Fruit fly (Drosophila melanogaster): ENCODE measurements around the gene ND-51.

ND-51 gene

dm6 chr2L:6088371-6089365, 26.1 kb upstream of the ND-51 start (continued):
- TF ChIP-seq hkb (optimal IDR thresholded peaks at IDR 0.05) (no peak), hkb (GFP tag; IDR thresholded peaks at IDR 0.05) (0 out of 2 replicates have a peak, but pooled peaks have one; percentile 11), MTF-1 (GFP tag; optimal IDR thresholded peaks at IDR 0.05; ENCODE audit: borderline replicate concordance) (peak; percentile 58), CG32767 (GFP tag; IDR thresholded peaks at IDR 0.05) (peak; percentile 88), fd3F (GFP tag; optimal IDR thresholded peaks at IDR 0.05) (peak; percentile 3), CG31441 (GFP tag; IDR thresholded peaks at IDR 0.05) (0 out of 2 replicates have a peak, but pooled peaks have one; percentile 13), run (tag; optimal IDR thresholded peaks at IDR 0.05) (peak; percentile 71), chif (GFP tag; optimal IDR thresholded peaks at IDR 0.05) (peak in 1 of 2 experiments; percentile 10), bigmax (GFP tag; optimal IDR thresholded peaks at IDR 0.05) (no peak), Adf1 (GFP tag; IDR thresholded peaks at IDR 0.05) (peak; percentile 99), CG1832 (GFP tag; optimal IDR thresholded peaks at IDR 0.05) (no peak), lov (optimal IDR thresholded peaks at IDR 0.05) (no peak), lov (GFP tag; IDR thresholded peaks at IDR 0.05) (peak; percentile 74; the same call in 1 of the 3 replicates), tna (GFP tag; IDR thresholded peaks at IDR 0.05; ENCODE audit: partially characterized antibody) (peak; percentile 59; the same call in 1 of the 2 replicates), ara (GFP tag; IDR thresholded peaks at IDR 0.05) (peak; percentile 57), Bteb2 (GFP tag; optimal IDR thresholded peaks at IDR 0.05) (peak; percentile 19), nom (GFP tag; optimal IDR thresholded peaks at IDR 0.05) (no peak), NfI (GFP tag; optimal IDR thresholded peaks at IDR 0.05) (peak; percentile 46), CG34224 (GFP tag; IDR thresholded peaks at IDR 0.05; ENCODE audit: partially characterized antibody) (peak; percentile 64; the same call in 2 of the 3 replicates), CG3281 (GFP tag; optimal IDR thresholded peaks at IDR 0.05) (peak; percentile 53), CG2712 (tag; optimal IDR thresholded peaks at IDR 0.05) (peak; percentile 7), CG13894 (tag; optimal IDR thresholded peaks at IDR 0.05) (peak; percentile 86), grn (GFP tag; optimal IDR thresholded peaks at IDR 0.05) (peak; percentile 13), CG3065 (GFP tag; optimal IDR thresholded peaks at IDR 0.05) (peak; percentile 46), CG10543 (GFP tag; optimal IDR thresholded peaks at IDR 0.05) (peak; percentile 98), Sox100B (GFP tag; optimal IDR thresholded peaks at IDR 0.05) (peak; percentile 48), Hr51 (GFP tag; optimal IDR thresholded peaks at IDR 0.05) (peak in 1 of 2 experiments; percentile 13), luna (GFP tag; optimal IDR thresholded peaks at IDR 0.05) (no peak), mam (GFP tag; optimal IDR thresholded peaks at IDR 0.05) (peak; percentile 40), nerfin-2 (GFP tag; IDR thresholded peaks at IDR 0.05; ENCODE audit: partially characterized antibody) (peak; percentile 51; the same call in 1 of the 2 replicates), CG10565 (GFP tag; optimal IDR thresholded peaks at IDR 0.05) (no peak), PHDP (tag; optimal IDR thresholded peaks at IDR 0.05) (peak; percentile 50), dm (GFP tag; optimal IDR thresholded peaks at IDR 0.05) (peak; percentile 93), CG15696 (tag; optimal IDR thresholded peaks at IDR 0.05) (peak; percentile 1), CG42726 (GFP tag; IDR thresholded peaks at IDR 0.05; ENCODE audit: partially characterized antibody) (peak; percentile 100), Aef1 (GFP tag; IDR thresholded peaks at IDR 0.05) (peak; percentile 30; the same call in 1 of the 3 replicates), CG3163 (GFP tag; optimal IDR thresholded peaks at IDR 0.05) (peak; percentile 44), insv (GFP tag; optimal IDR thresholded peaks at IDR 0.05) (peak in 1 of 2 experiments; percentile 73), CG8765 (GFP tag; IDR thresholded peaks at IDR 0.05) (peak; percentile 80), CG30403 (GFP tag; optimal IDR thresholded peaks at IDR 0.05) (peak; percentile 6), hbn (GFP tag; IDR thresholded peaks at IDR 0.05; ENCODE audit: partially characterized antibody) (peak; percentile 42), CG7928 (GFP tag; optimal IDR thresholded peaks at IDR 0.05) (no peak), CG5953 (GFP tag; IDR thresholded peaks at IDR 0.05) (0 out of 2 replicates have a peak, but pooled peaks have one; percentile 20), ato (GFP tag; IDR thresholded peaks at IDR 0.05; ENCODE audit: partially characterized antibody) (peak; percentile 47; the same call in 1 of the 2 replicates), Fer1 (GFP tag; optimal IDR thresholded peaks at IDR 0.05) (peak; percentile 30), row (GFP tag; IDR thresholded peaks at IDR 0.05) (peak; percentile 14; the same call in 2 of the 3 replicates)
